Worm (Caenorhabditis elegans): Measurements from ENCODE around the gene srh-109.
A peak's percentile ranks its signal among the peaks of the same experiment; 100 is the strongest.
"Not testable (repeated sequence)": the region's sequence is repeated elsewhere in the genome, so short reads cannot be mapped to it uniquely, and the experiment has no call there.

Gene srh-109

DNA sequence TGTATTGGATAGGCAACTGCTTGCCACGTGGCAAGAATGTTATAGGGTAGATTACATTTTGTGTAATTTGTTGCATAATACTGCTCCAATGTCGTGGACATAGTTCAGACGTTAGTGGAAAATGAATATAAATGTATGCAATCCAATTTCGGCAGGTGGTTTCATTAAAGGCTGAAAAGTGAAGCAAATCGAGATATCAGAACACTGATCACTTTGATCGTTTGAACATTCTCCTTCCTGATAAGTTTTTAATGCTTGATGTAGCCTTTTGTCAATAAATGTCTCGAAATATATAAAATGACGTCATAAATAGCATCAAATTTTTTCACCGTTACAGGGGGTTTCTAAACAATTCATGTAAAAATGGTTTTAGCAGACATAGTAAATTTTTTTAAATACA, at the start of gene srh-109:
srh-109 (minus strand) TSS at position 101 of the 400 bp plus-strand sequence.
- TF ChIP-seq nhr-11 (tag; optimal IDR thresholded peaks at IDR 0.05), result no peak

DNA sequence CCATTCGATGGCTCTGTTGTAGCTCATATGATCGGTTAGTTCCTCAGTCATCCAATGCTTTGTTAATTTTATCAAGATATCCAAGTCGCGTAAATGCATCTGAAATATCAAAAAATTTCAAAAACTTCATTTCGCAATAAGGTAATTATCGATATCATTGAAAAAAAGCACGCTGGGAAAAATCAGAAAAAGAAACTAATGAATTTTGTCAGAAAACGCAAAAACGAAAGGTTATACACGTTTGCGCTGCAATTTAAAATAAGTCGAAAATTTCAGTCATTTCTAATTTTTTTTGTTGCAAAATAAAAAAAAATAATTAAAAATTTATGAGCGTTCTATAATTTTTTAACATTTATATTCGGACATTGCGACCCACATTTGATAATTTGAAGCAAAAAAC, 44.6 kb upstream of the srh-109 start, which contains the start of gene K10G4.3:
K10G4.3 (minus strand) TSS at position 101 of the 400 bp plus-strand sequence.
- not testable (repeated sequence) for TF ChIP-seq dmd-4 (tag; optimal IDR thresholded peaks at IDR 0.05; ENCODE audit: borderline replicate concordance); F13H6.1 (tag; optimal IDR thresholded peaks at IDR 0.05); sox-4 (tag; optimal IDR thresholded peaks at IDR 0.05)

DNA sequence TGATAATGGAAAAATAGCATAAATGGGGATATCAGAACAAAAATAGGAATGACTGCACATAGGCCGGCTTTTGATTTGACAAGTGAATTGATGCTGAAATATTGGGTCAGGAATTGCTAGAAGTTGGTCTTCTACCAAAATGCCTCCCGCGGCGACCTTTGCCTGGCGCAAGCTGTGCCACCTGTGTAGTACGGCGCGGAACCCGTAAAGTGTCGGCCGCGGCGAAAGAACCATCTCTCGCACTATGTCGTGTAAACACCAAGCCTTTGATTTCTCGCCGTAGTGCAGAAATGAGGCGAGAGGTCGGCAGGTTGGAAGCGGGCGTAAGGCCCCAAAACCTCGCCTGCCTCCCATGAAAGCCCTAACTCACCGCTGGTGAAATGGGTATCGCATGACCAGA, 41.1 kb upstream of the srh-109 start:
- no peak for TF ChIP-seq rnt-1 (tag; optimal IDR thresholded peaks at IDR 0.05)
- TF ChIP-seq pag-3 (tag; optimal IDR thresholded peaks at IDR 0.05; ENCODE audit: borderline replicate concordance), result peak; percentile 43

DNA sequence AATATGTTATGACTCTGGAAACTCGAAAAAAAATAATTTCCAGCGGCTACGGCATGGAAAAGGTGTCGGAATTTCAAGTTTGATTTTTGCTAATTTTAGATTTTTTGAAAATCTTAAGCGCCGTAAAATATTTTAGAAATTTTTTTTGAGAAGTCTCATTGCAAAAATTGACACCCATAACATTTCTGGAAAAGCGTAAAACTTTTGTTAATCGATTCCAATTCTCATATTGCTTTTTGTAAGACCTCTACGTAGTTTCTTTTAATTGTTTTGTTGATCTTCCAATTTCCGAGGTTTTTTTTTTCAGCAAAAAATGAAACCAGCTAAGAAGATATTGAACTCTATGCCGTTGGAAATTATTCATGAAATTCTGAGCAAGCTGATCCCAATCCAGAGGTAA, 38.6 kb upstream of the srh-109 start, which contains the start of gene fbxa-85:
fbxa-85 (plus strand) TSS at position 301 of the 400 bp plus-strand sequence.
- TF ChIP-seq hlh-30 (tag; optimal IDR thresholded peaks at IDR 0.05; ENCODE audit: insufficient read depth) (no peak), nfya-1 (tag; optimal IDR thresholded peaks at IDR 0.05) (no peak), C38D4.7 (GFP tag; optimal IDR thresholded peaks at IDR 0.05) (no peak), pat-9 (tag; optimal IDR thresholded peaks at IDR 0.05) (no peak), sdc-2 (tag; optimal IDR thresholded peaks at IDR 0.05) (no peak), pros-1 (tag; optimal IDR thresholded peaks at IDR 0.05) (no peak), rnt-1 (tag; optimal IDR thresholded peaks at IDR 0.05) (no peak), fax-1 (tag; optimal IDR thresholded peaks at IDR 0.05) (no peak), pha-4 (tag; optimal IDR thresholded peaks at IDR 0.05) (no peak)

DNA sequence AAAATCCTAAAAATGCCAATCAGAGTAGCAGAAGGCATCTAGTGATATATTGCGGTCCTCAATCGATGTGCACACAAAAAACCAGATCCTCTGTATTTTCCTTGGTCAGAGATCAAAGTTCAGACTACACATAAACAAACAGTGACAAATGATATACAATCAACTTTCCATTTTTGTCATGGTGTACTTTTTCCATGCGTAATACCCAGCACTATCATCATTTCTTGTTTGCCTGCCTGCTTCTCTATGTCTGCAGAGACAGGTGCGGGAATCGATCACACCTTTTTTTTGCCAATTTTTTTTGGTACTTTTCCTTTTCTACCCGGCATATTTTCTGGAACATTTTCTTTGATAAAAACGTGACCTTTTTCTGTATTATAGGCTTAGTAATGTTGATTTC, 38.0 kb upstream of the srh-109 start:
- no peak for TF ChIP-seq nhr-232 (tag; optimal IDR thresholded peaks at IDR 0.05)
- no peak for TF ChIP-seq pha-2 (tag; optimal IDR thresholded peaks at IDR 0.05)
- no peak for TF ChIP-seq ceh-34 (tag; optimal IDR thresholded peaks at IDR 0.05)
- TF ChIP-seq gmeb-2 (tag; optimal IDR thresholded peaks at IDR 0.05), result no peak
- no peak for TF ChIP-seq unc-55 (GFP tag; optimal IDR thresholded peaks at IDR 0.05)
- TF ChIP-seq pat-9 (tag; optimal IDR thresholded peaks at IDR 0.05), result no peak
- TF ChIP-seq ceh-9 (tag; optimal IDR thresholded peaks at IDR 0.05), result no peak
- TF ChIP-seq rnt-1 (tag; optimal IDR thresholded peaks at IDR 0.05), result no peak
- no peak for TF ChIP-seq ceh-6 (GFP tag; optimal IDR thresholded peaks at IDR 0.05)
- no peak for TF ChIP-seq odd-2 (tag; optimal IDR thresholded peaks at IDR 0.05)
- no peak for TF ChIP-seq ztf-16 (tag; optimal IDR thresholded peaks at IDR 0.05)
- no peak for TF ChIP-seq F13H6.1 (tag; optimal IDR thresholded peaks at IDR 0.05)
- TF ChIP-seq tbx-7 (tag; optimal IDR thresholded peaks at IDR 0.05), result no peak
- no peak for TF ChIP-seq K02D7.2 (tag; optimal IDR thresholded peaks at IDR 0.05)
- no peak for TF ChIP-seq hlh-15 (tag; optimal IDR thresholded peaks at IDR 0.05)
- no peak for TF ChIP-seq eyg-1 (tag; optimal IDR thresholded peaks at IDR 0.05)

DNA sequence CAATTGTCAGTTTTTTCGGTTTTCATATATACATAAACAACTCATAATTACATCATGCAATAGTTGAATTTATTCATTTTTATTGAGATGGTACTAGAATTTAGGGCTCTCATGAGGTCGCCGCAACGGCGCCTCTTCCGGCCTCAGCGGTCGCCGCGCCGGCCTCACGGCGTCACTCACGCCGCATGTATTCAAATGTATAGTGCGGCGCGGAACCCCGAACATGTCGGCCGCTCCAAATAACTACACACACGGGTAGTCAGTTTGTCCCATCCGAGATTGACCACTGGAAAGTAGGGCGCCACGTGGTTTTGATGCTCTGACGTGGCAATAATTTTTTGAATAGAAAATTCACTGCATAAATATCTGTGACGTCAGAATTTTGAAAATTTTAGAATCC, 37.4 kb upstream of the srh-109 start:
- TF ChIP-seq K02D7.2 (tag; optimal IDR thresholded peaks at IDR 0.05) (no peak), ztf-16 (tag; optimal IDR thresholded peaks at IDR 0.05) (no peak), ceh-45 (GFP tag; IDR thresholded peaks at IDR 0.05) (no peak), syd-9 (tag; optimal IDR thresholded peaks at IDR 0.05) (no peak), K09A11.1 (tag; optimal IDR thresholded peaks at IDR 0.05; ENCODE audit: insufficient read depth) (no peak), che-1 (tag; optimal IDR thresholded peaks at IDR 0.05) (no peak), eyg-1 (tag; optimal IDR thresholded peaks at IDR 0.05) (no peak), pat-9 (tag; optimal IDR thresholded peaks at IDR 0.05) (no peak), nhr-11 (tag; optimal IDR thresholded peaks at IDR 0.05) (no peak), gmeb-2 (tag; optimal IDR thresholded peaks at IDR 0.05) (no peak), ahr-1 (tag; optimal IDR thresholded peaks at IDR 0.05) (no peak), unc-55 (GFP tag; optimal IDR thresholded peaks at IDR 0.05) (no peak), rnt-1 (tag; optimal IDR thresholded peaks at IDR 0.05) (no peak), tbx-7 (tag; optimal IDR thresholded peaks at IDR 0.05) (no peak), ceh-48 (tag; optimal IDR thresholded peaks at IDR 0.05) (no peak), ceh-30 (tag; optimal IDR thresholded peaks at IDR 0.05) (no peak), ceh-24 (tag; optimal IDR thresholded peaks at IDR 0.05) (no peak), sox-4 (tag; optimal IDR thresholded peaks at IDR 0.05) (no peak), tbx-2 (tag; optimal IDR thresholded peaks at IDR 0.05) (no peak)
